Fruit fly (Drosophila melanogaster): Measurements from ENCODE around the gene oc.

oc gene

dm6 chrX:8690003-8690402, 39.5 kb upstream of the oc start, which contains the start of the genes Ppt1 and Ogg1 (continued):
- TF ChIP-seq crp (GFP tag; optimal IDR thresholded peaks at IDR 0.05) (peak; percentile 53 to 89), CG7556 (GFP tag; optimal IDR thresholded peaks at IDR 0.05) (peak; percentile 11), az2 (GFP tag; optimal IDR thresholded peaks at IDR 0.05) (peak; percentile 46), sqz (GFP tag; optimal IDR thresholded peaks at IDR 0.05) (peak; percentile 8), Mad (GFP tag; optimal IDR thresholded peaks at IDR 0.05) (peak; percentile 24), nerfin-2 (GFP tag; IDR thresholded peaks at IDR 0.05; ENCODE audit: partially characterized antibody) (no peak), rib (GFP tag; IDR thresholded peaks at IDR 0.05) (peak; percentile 26; the same call in 1 of the 2 replicates), zfh2 (GFP tag; optimal IDR thresholded peaks at IDR 0.05) (peak; percentile 75), btn (GFP tag; optimal IDR thresholded peaks at IDR 0.05) (no peak), stwl (tag; optimal IDR thresholded peaks at IDR 0.05) (peak; percentile 97), CG9932 (GFP tag; IDR thresholded peaks at IDR 0.05) (peak; percentile 65), cad (GFP tag; optimal IDR thresholded peaks at IDR 0.05) (no peak), CG3163 (GFP tag; optimal IDR thresholded peaks at IDR 0.05) (peak; percentile 47), slp2 (GFP tag; optimal IDR thresholded peaks at IDR 0.05) (peak; percentile 9), CG14710 (tag; optimal IDR thresholded peaks at IDR 0.05) (peak; percentile 67), CG15601 (tag; optimal IDR thresholded peaks at IDR 0.05) (peak; percentile 30), cwo (GFP tag; optimal IDR thresholded peaks at IDR 0.05) (peak; percentile 1), ttk (GFP tag; IDR thresholded peaks at IDR 0.05) (no peak), CG5245 (GFP tag; optimal IDR thresholded peaks at IDR 0.05) (no peak), bcd (GFP tag; optimal IDR thresholded peaks at IDR 0.05) (no peak), CG31224 (GFP tag; IDR thresholded peaks at IDR 0.05) (no peak), MBD-R2 (GFP tag; IDR thresholded peaks at IDR 0.05) (peak; percentile 80), Xrp1 (GFP tag; IDR thresholded peaks at IDR 0.05) (peak; percentile 33; the same call in 1 of the 2 replicates), fd102C (GFP tag; optimal IDR thresholded peaks at IDR 0.05) (no peak), tx (GFP tag; optimal IDR thresholded peaks at IDR 0.05) (peak; percentile 61), HmgZ (tag; optimal IDR thresholded peaks at IDR 0.05) (peak; percentile 63), Hsf (GFP tag; optimal IDR thresholded peaks at IDR 0.05) (peak; percentile 67), CG4820 (GFP tag; optimal IDR thresholded peaks at IDR 0.05) (peak; percentile 43), Drgx (GFP tag; IDR thresholded peaks at IDR 0.05) (peak; percentile 38; the same call in 1 of the 2 replicates), CG12744 (GFP tag; optimal IDR thresholded peaks at IDR 0.05) (no peak), eve (GFP tag; optimal IDR thresholded peaks at IDR 0.05) (peak in 1 of 2 experiments; percentile 87), Oaz (GFP tag; IDR thresholded peaks at IDR 0.05) (no peak), Bgb (GFP tag; IDR thresholded peaks at IDR 0.05; ENCODE audit: partially characterized antibody) (peak; percentile 41), nerfin-1 (tag; optimal IDR thresholded peaks at IDR 0.05) (peak; percentile 40), CG34224 (GFP tag; IDR thresholded peaks at IDR 0.05; ENCODE audit: partially characterized antibody) (peak; percentile 66), CG4707 (GFP tag; optimal IDR thresholded peaks at IDR 0.05) (no peak), Lim3 (GFP tag; IDR thresholded peaks at IDR 0.05) (no peak), CG12769 (tag; optimal IDR thresholded peaks at IDR 0.05) (peak; percentile 45), en (GFP tag; optimal IDR thresholded peaks at IDR 0.05) (peak; percentile 53), D19B (GFP tag; optimal IDR thresholded peaks at IDR 0.05) (no peak), dimm (GFP tag; IDR thresholded peaks at IDR 0.05) (no peak), sd (tag; optimal IDR thresholded peaks at IDR 0.05) (no peak), Doc2 (GFP tag; IDR thresholded peaks at IDR 0.05) (no peak), hbn (GFP tag; IDR thresholded peaks at IDR 0.05; ENCODE audit: partially characterized antibody) (peak; percentile 45; the same call in 1 of the 2 replicates), row (GFP tag; IDR thresholded peaks at IDR 0.05) (peak; percentile 89), croc (GFP tag; conservative IDR thresholded peaks at IDR 0.05) (no peak), ken (GFP tag; IDR thresholded peaks at IDR 0.05) (0 out of 3 replicates have a peak, but pooled peaks have one; percentile 22), CG11247 (GFP tag; IDR thresholded peaks at IDR 0.05) (peak; percentile 37; the same call in 1 of the 2 replicates), CG10274 (GFP tag; optimal IDR thresholded peaks at IDR 0.05) (no peak), CG9609 (GFP tag; optimal IDR thresholded peaks at IDR 0.05) (peak; percentile 63), CG7987 (GFP tag; optimal IDR thresholded peaks at IDR 0.05) (no peak)
